Fruit fly (Drosophila melanogaster) whole organism, embryonic: ENCODE data around the gene Epp.

Experiments used
- CG10267 ChIP-seq: fragments of 200-800 bp; sonication (Bioruptor generic); optimal IDR thresholded peaks from 2 replicates; lab custom pipeline; 2018; ENCODE audit warnings: missing biosample characterization, mild to moderate bottlenecking, missing genetic modification characterization, moderate library complexity
- CG16863 ChIP-seq: fragments of 200-800 bp; sonication (Bioruptor generic); optimal IDR thresholded peaks from 3 replicates; lab custom pipeline; 2016; ENCODE audit warnings: missing biosample characterization, missing genetic modification characterization
- CG31388 ChIP-seq: fragments of 200-800 bp; sonication (Bioruptor generic); optimal IDR thresholded peaks from 2 replicates; lab custom pipeline; 2016; ENCODE audit warnings: missing biosample characterization, missing genetic modification characterization
- CG6654 ChIP-seq: fragments of 200-800 bp; sonication (Bioruptor generic); optimal IDR thresholded peaks from 2 replicates; lab custom pipeline; 2017; ENCODE audit warnings: missing biosample characterization, mild to moderate bottlenecking, missing genetic modification characterization
- CG8281 ChIP-seq: fragments of 200-800 bp; sonication (Bioruptor generic); optimal IDR thresholded peaks from 2 replicates; lab custom pipeline; 2018; ENCODE audit warnings: missing biosample characterization, mild to moderate bottlenecking, missing genetic modification characterization, moderate library complexity
- D19A ChIP-seq: fragments of 200-800 bp; optimal IDR thresholded peaks from 3 replicates; lab custom pipeline; 2019; ENCODE audit warnings: missing biosample characterization, mild to moderate bottlenecking, missing genetic modification characterization, moderate library complexity
- Dll ChIP-seq: fragments of 200-800 bp; sonication (Bioruptor generic); IDR thresholded peaks from 4 replicates; pipeline ENCODE4 v1.3.6; 2022; ENCODE audit warnings: missing biosample characterization, missing genetic modification characterization; ENCODE audit not compliant: partially characterized antibody
- cg ChIP-seq: fragments of 200-800 bp; sonication (Bioruptor generic); optimal IDR thresholded peaks from 3 replicates; lab custom pipeline; 2019; ENCODE audit warnings: missing biosample characterization, mild to moderate bottlenecking, missing genetic modification characterization, moderate library complexity
- corto ChIP-seq: fragments of 200-800 bp; sonication (Bioruptor generic); optimal IDR thresholded peaks from 2 replicates; lab custom pipeline; 2016; ENCODE audit warnings: missing biosample characterization, mild to moderate bottlenecking, missing genetic modification characterization, moderate library complexity
- h ChIP-seq: fragments of >200 bp; optimal IDR thresholded peaks from 2 replicates; lab custom pipeline; 2017
- p53 ChIP-seq: fragments of 200-800 bp; sonication (Bioruptor generic); optimal IDR thresholded peaks from 2 replicates; lab custom pipeline; 2016; ENCODE audit warnings: missing biosample characterization, missing genetic modification characterization
- vnd ChIP-seq: fragments of 200-800 bp; sonication (Bioruptor generic); IDR thresholded peaks from 3 replicates; pipeline ENCODE4 v1.3.6; 2022; ENCODE audit warnings: missing biosample characterization, missing genetic modification characterization; ENCODE audit not compliant: partially characterized antibody

DNA sequence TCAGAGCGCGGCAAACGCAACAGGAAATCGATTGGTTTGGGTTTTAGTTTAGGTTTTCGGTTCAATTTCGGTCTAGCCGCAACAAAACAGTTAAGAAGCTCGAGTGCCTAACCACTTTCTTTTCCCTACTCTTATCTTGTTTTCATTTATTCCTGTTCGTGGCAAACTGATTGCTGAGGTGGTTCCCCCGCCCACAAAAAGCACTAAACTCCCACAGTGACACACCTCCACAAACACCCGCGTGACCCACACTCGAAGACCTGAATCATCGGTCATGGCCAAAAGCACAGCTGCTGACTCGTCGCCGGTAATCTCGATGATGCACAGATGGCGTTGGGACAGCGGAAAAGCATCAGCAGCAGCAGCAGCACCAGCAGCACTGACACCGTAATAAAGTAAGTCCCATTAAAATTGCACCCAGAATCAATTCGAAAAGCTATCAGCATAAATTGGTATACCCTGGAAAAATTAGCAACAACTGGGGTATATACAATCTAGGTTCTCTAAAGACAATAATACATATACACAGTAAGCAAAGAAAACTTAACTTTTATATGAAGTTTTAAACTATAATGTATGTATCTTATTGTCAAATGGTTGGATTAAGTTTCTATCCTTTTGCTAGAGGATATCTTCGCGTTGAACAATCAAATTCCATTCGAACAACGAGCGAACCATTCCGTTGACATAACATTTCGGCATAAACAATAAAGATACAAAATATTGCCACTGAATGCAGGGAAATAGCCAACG is 33.2 kb upstream of the Epp start:
- no peak for TF ChIP-seq corto
- TF ChIP-seq vnd (GFP tag; lab: Robert Waterston, UW): no peak
- TF ChIP-seq CG10267: no peak
- TF ChIP-seq CG6654 (GFP tag; lab: Kevin White, UChicago): no peak
- TF ChIP-seq Dll (GFP tag; lab: Robert Waterston, UW): no peak
- no peak for TF ChIP-seq p53 (GFP tag; lab: Kevin White, UChicago)
- no peak for TF ChIP-seq CG8281 (tag; lab: Kevin White, UChicago)
- no peak for TF ChIP-seq cg (GFP tag; lab: Kevin White, UChicago)
- TF ChIP-seq CG31388 (GFP tag; lab: Kevin White, UChicago): no peak
- no peak for TF ChIP-seq D19A
- peak; percentile 44 for TF ChIP-seq CG16863 (GFP tag; lab: Kevin White, UChicago)
- TF ChIP-seq h: no peak
